Fruit fly (Drosophila melanogaster): Measurements from ENCODE around the gene CG31952.

Gene CG31952

DNA sequence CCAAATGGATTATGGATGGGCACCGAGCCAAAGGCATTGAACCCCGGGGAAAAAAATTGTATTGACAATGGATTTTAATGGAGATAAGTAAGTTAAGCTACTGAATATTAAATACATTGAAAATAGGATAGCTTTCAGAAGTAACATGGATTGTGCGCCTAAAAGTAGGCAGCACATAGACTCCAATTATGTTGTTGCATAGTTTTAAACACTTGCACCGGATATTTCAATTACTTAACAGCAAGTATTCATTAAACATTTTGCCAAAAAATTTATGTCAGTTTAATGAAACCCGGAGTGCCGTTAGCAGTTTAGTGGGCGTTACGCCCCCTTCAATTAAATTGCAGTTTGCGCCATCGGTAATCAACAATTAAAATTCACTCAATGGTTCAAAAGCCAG lies 21.6 kb downstream of the CG31952 start:
- TF ChIP-seq insv (optimal IDR thresholded peaks at IDR 0.05) = no peak
- no peak for TF ChIP-seq Myc (optimal IDR thresholded peaks at IDR 0.05)

DNA sequence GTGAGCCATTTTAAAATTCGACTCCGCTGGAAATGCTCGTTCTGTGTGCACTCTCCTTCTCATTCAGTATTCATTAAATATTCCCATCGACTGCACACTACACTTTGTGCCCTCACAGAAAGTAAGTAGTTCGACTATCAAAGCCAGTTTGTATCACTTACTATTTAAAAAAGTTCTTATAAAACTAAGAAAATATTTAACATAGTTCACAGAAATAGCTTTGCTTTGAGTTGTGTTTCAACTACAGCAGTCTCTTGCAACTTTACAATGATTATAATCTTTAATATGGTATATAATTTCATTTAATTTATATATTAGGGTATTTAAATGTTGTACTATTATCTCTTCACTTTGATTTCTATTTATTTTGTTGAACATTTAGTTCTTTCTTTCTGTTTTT lies 23.0 kb downstream of the CG31952 start:
- TF ChIP-seq Sin3A (optimal IDR thresholded peaks at IDR 0.05) (no peak), h (optimal IDR thresholded peaks at IDR 0.05) (no peak), ttk (optimal IDR thresholded peaks at IDR 0.05) (no peak), psq (optimal IDR thresholded peaks at IDR 0.05) (no peak)

- TF ChIP-seq Myc (optimal IDR thresholded peaks at IDR 0.05) (no peak), Sin3A (optimal IDR thresholded peaks at IDR 0.05) (no peak), psq (optimal IDR thresholded peaks at IDR 0.05) (no peak), insv (optimal IDR thresholded peaks at IDR 0.05) (no peak), h (optimal IDR thresholded peaks at IDR 0.05) (no peak), ttk (optimal IDR thresholded peaks at IDR 0.05) (no peak)
Observed at dm6 chr2L:3440322-3440721, 23.8 kb downstream of the CG31952 start.

- no peak for TF ChIP-seq Sin3A (optimal IDR thresholded peaks at IDR 0.05)
- TF ChIP-seq h (optimal IDR thresholded peaks at IDR 0.05) = no peak
- no peak for TF ChIP-seq ttk (optimal IDR thresholded peaks at IDR 0.05)
- no peak for TF ChIP-seq psq (optimal IDR thresholded peaks at IDR 0.05)
- TF ChIP-seq insv (optimal IDR thresholded peaks at IDR 0.05) = no peak
- TF ChIP-seq Myc (optimal IDR thresholded peaks at IDR 0.05) = no peak
Observed at dm6 chr2L:3441158-3441557, 24.7 kb downstream of the CG31952 start.

dm6 chr2L:3441673-3442072 lies 25.2 kb downstream of the CG31952 start:
- TF ChIP-seq insv (optimal IDR thresholded peaks at IDR 0.05) (no peak), Myc (optimal IDR thresholded peaks at IDR 0.05) (no peak), h (optimal IDR thresholded peaks at IDR 0.05) (no peak), Sin3A (optimal IDR thresholded peaks at IDR 0.05) (no peak), ttk (optimal IDR thresholded peaks at IDR 0.05) (no peak), psq (optimal IDR thresholded peaks at IDR 0.05) (no peak)

DNA sequence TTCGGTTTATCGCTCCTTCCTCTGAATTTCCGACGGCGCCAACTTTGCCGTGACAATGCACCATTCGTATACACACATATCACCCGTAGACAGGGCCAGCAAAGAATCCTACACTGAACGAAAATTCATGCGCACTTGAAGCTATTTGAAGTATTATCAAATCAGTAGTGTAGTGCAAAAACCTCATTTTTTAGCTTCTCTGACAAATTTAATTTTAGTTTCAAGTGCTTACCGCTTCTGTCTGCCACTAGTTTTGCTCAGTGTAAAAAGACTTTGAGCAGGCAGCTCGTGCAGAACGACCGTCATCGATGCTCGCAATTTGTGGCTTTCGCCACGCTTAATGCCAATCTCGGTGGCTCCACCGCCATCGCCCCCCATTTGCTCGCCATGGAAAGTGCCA lies 28.3 kb downstream of the CG31952 start:
- TF ChIP-seq ttk (optimal IDR thresholded peaks at IDR 0.05) (no peak), psq (optimal IDR thresholded peaks at IDR 0.05) (no peak), insv (optimal IDR thresholded peaks at IDR 0.05) (no peak), Sin3A (optimal IDR thresholded peaks at IDR 0.05) (no peak), h (optimal IDR thresholded peaks at IDR 0.05) (no peak), Myc (optimal IDR thresholded peaks at IDR 0.05) (no peak)

dm6 chr2L:3445655-3446054 lies 29.2 kb downstream of the CG31952 start, which contains the start of gene CG2772:
TSS of gene CG2772 (plus strand) at chr2L:3445992.
- TF ChIP-seq psq (optimal IDR thresholded peaks at IDR 0.05) = no peak
- no peak for TF ChIP-seq Sin3A (optimal IDR thresholded peaks at IDR 0.05)
- TF ChIP-seq Myc (optimal IDR thresholded peaks at IDR 0.05) = no peak
- TF ChIP-seq ttk (optimal IDR thresholded peaks at IDR 0.05) = no peak
- no peak for TF ChIP-seq h (optimal IDR thresholded peaks at IDR 0.05)
- no peak for TF ChIP-seq insv (optimal IDR thresholded peaks at IDR 0.05)

- TF ChIP-seq h (optimal IDR thresholded peaks at IDR 0.05) (no peak), Myc (optimal IDR thresholded peaks at IDR 0.05) (no peak), insv (optimal IDR thresholded peaks at IDR 0.05) (no peak), ttk (optimal IDR thresholded peaks at IDR 0.05) (no peak), Sin3A (optimal IDR thresholded peaks at IDR 0.05) (no peak), psq (optimal IDR thresholded peaks at IDR 0.05) (no peak)
Observed at dm6 chr2L:3449555-3450320, 33.2 kb downstream of the CG31952 start, which contains the start of gene Snx1. TSS of gene Snx1 (plus strand) at chr2L:3449683.

DNA sequence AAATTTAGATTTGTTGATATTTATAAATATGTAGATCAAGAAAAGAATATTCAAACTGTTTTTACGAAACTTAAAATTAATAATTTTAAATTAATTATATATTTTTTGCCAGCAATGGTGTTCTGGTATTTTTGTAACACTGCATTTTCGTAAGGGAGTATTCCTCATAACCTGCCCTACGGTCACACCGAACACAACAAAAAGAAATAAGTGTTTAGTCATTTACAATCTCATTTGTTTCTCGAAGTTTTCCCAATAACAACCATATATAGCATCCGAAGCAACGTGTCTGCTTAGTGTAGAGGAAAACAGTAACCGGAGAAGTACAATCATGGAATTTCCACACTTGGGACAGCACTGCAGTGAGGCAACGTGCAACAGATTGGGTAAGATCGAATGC lies 35.8 kb downstream of the CG31952 start, which contains the start of gene CG12795:
Gene CG12795 (plus strand): TSS at position 181 of the 400 bp plus-strand sequence.
- TF ChIP-seq Myc (optimal IDR thresholded peaks at IDR 0.05) (no peak), ttk (optimal IDR thresholded peaks at IDR 0.05) (no peak), insv (optimal IDR thresholded peaks at IDR 0.05) (no peak), h (optimal IDR thresholded peaks at IDR 0.05) (no peak), psq (optimal IDR thresholded peaks at IDR 0.05) (no peak), Sin3A (optimal IDR thresholded peaks at IDR 0.05) (no peak)

DNA sequence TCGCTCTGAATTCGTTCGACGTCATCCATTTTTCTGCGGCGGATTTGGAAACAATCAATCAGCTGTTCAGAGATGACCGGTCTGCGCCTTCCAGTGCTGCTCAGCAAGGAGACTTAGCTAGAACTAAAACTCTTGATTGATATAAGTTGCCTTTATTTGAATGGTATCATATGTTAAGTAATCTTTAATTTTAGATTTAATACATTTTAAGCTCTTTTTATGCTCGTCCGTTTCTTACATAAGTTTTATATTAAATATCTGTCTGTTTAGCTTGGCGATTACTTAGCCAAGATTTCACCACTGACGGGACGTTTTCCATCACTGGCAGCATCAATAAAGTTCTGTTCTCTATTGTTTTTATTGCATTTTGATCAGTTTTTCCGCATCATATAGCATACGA lies 40.5 kb downstream of the CG31952 start, which contains the start of the genes Cog3 and Sec5:
Gene Cog3 (minus strand): TSS at position 58 of the 400 bp plus-strand sequence.
Gene Sec5 (plus strand): TSS at position 296 of the 400 bp plus-strand sequence.
- TF ChIP-seq Sin3A (optimal IDR thresholded peaks at IDR 0.05) (no peak), psq (optimal IDR thresholded peaks at IDR 0.05) (no peak), ttk (optimal IDR thresholded peaks at IDR 0.05) (no peak), h (optimal IDR thresholded peaks at IDR 0.05) (no peak), Myc (optimal IDR thresholded peaks at IDR 0.05) (no peak), insv (optimal IDR thresholded peaks at IDR 0.05) (no peak)

DNA sequence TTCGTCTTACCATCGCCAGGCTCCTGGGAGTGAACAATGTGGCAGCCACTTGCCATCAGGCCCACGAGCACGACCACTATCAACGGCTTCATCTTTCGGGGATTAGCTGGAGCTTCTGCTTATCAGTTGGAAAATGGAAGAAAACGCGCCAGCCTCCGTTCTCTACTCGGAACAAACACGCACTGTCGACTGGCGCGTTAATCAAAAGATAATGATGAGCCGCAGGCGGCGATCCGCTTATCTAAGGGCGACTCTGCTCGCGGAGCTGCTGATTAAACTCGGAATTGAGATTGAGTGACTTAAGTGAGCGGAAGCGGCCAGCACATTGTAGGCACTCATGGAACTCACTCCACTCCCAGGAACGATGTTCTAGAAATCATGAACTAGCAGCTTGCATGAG lies 45.3 kb downstream of the CG31952 start, which contains the start of gene CG3246:
Gene CG3246 (minus strand): TSS at position 193 of the 400 bp plus-strand sequence.
- TF ChIP-seq insv (optimal IDR thresholded peaks at IDR 0.05) (no peak), ttk (optimal IDR thresholded peaks at IDR 0.05) (no peak), psq (optimal IDR thresholded peaks at IDR 0.05) (no peak), h (optimal IDR thresholded peaks at IDR 0.05) (no peak), Myc (optimal IDR thresholded peaks at IDR 0.05) (no peak), Sin3A (optimal IDR thresholded peaks at IDR 0.05) (no peak)

DNA sequence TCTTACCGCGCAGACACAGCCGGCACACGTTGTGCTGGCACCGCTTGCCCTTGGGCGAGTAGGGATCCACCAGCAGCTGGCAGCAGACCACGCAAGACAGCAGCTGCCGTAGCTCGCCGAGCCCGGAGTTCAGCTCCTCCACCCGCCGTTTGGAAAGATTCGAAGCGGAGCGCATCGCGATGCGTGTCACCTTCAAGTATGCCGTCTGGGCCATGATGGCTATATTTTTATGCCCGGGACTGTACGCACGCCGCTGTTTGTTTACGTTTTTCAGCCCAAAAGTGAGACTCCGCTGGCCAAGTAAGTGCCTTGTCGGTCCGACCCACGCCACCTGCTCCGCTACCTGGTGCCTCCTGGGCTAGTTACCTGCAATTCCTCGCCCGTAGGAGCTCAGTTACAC lies 48.9 kb downstream of the CG31952 start:
- TF ChIP-seq psq (optimal IDR thresholded peaks at IDR 0.05) = no peak
- no peak for TF ChIP-seq ttk (optimal IDR thresholded peaks at IDR 0.05)
- TF ChIP-seq h (optimal IDR thresholded peaks at IDR 0.05) = no peak
- TF ChIP-seq Sin3A (optimal IDR thresholded peaks at IDR 0.05) = no peak
- TF ChIP-seq Myc (optimal IDR thresholded peaks at IDR 0.05) = no peak
- TF ChIP-seq insv (optimal IDR thresholded peaks at IDR 0.05) = no peak
